Fruit fly (Drosophila melanogaster): ENCODE measurements around the gene CG9839.

The CG9839 gene

dm6 chr3R:8822919-8823318 lies 17.3 kb upstream of the CG9839 start:
- TF ChIP-seq CG17801 (GFP tag; optimal IDR thresholded peaks at IDR 0.05; ENCODE audit: partially characterized antibody), result no peak

- TF ChIP-seq CG17801 (GFP tag; optimal IDR thresholded peaks at IDR 0.05; ENCODE audit: partially characterized antibody), result no peak
Observed at dm6 chr3R:8821623-8822022, 16.0 kb upstream of the CG9839 start, which contains the start of gene CG8369. TSS of gene CG8369 (plus strand) at chr3R:8822008.

DNA sequence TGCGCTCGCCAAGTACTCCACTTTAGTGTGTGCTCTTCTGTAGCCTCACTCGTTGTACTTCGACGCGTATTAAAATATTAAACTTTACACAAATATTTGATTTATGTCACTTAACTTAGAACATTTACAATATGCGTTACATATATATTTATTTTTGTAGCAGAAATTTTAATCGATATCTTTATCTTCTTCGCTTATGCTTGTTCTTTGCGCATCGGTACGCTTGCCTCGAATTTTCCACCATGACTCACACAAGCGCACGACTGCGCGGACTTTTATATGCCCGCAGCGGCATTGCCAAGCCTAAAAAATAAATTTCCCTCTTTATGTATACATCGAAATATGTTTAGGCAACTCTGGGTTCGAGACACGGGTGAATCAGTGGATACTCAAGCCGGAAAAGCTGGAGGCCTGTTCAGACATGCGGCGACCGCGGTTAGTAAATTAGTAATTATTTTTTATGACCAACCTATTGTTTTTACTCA lies 14.9 kb upstream of the CG9839 start, which contains the start of gene aqz:
Gene aqz, minus strand, starts transcription at position 255 of the 485 bp plus-strand sequence.
- peak; percentile 67 for TF ChIP-seq CG17801 (GFP tag; optimal IDR thresholded peaks at IDR 0.05; ENCODE audit: partially characterized antibody)

- no peak for TF ChIP-seq CG17801 (GFP tag; optimal IDR thresholded peaks at IDR 0.05; ENCODE audit: partially characterized antibody)
Observed at dm6 chr3R:8819551-8820057, 14.0 kb upstream of the CG9839 start.

DNA sequence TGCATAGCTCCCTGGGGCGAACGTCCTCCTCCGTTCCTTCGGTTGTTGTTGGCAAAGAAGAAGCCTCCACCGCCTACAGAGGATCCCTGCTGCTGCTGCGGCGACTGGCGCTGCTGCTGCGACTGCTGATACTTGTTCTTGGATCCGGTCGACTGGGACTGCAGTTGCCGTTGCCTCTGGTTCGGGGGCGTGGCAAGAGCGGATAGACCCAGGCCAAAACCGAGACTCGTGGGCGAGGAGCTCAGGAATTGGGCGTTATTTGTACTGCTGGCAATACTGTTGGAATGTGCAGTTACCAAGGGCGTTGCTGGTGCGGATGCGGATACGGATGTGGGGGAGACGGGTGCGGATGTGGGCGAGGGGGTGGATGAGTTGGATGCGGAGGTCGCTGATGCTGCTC lies 12.6 kb upstream of the CG9839 start:
- no peak for TF ChIP-seq CG17801 (GFP tag; optimal IDR thresholded peaks at IDR 0.05; ENCODE audit: partially characterized antibody)

DNA sequence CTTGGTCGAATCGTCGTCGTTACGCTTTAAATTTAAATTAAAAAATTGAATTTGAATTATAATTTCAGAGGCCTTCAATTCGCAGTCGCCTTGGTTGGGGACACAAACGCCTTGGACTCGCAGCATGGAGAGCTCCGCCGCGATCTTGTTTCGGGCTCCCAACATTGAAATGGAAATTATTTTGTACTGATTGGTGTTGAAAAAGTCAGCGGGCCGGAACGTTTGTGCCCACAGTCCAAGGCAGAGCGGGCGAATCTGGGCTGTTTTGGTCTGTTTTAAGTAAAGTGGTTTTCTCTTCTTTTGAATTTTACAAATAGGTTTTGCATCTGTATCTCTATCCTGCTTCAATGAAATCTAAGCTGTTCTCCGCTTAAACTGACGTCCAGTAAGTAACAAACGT lies 9.5 kb upstream of the CG9839 start:
- no peak for TF ChIP-seq CG17801 (GFP tag; optimal IDR thresholded peaks at IDR 0.05; ENCODE audit: partially characterized antibody)

dm6 chr3R:8814029-8814647 lies 8.5 kb upstream of the CG9839 start:
- no peak for TF ChIP-seq CG17801 (GFP tag; optimal IDR thresholded peaks at IDR 0.05; ENCODE audit: partially characterized antibody)

dm6 chr3R:8813164-8813629 lies 7.6 kb upstream of the CG9839 start, which contains the start of gene CG9837:
TSS of gene CG9837 (minus strand) at chr3R:8813579.
- no peak for TF ChIP-seq CG17801 (GFP tag; optimal IDR thresholded peaks at IDR 0.05; ENCODE audit: partially characterized antibody)

dm6 chr3R:8812342-8812966 lies 6.9 kb upstream of the CG9839 start:
- no peak for TF ChIP-seq CG17801 (GFP tag; optimal IDR thresholded peaks at IDR 0.05; ENCODE audit: partially characterized antibody)

DNA sequence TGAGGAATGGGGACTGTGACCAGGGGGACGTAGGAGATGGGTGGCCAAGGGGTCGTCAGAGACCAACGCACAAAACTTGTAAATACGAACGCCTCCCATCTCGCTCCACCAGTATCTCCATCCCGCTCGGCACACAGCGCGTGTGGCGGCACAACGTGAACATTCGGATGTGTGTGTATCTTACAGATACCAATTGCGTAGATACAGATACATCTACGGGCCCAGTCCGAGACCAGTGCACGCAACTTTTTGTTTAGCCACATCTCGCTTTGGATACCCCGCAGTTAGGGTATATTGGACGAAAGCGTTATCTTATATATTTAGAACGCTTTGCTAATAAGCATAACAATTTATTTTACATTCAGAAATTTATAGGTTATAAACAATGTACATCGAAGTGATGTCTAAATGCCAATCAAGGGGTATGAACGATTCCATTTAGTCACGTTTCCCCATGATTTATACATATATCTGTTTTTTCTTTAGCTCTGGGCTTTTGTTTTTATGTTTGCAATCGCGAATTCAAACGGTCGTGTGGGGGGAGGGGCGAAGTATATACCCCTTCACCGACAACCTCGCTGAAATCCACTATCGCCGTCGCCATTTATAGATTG lies 5.8 kb upstream of the CG9839 start:
- peak; percentile 73 for TF ChIP-seq CG17801 (GFP tag; optimal IDR thresholded peaks at IDR 0.05; ENCODE audit: partially characterized antibody)

DNA sequence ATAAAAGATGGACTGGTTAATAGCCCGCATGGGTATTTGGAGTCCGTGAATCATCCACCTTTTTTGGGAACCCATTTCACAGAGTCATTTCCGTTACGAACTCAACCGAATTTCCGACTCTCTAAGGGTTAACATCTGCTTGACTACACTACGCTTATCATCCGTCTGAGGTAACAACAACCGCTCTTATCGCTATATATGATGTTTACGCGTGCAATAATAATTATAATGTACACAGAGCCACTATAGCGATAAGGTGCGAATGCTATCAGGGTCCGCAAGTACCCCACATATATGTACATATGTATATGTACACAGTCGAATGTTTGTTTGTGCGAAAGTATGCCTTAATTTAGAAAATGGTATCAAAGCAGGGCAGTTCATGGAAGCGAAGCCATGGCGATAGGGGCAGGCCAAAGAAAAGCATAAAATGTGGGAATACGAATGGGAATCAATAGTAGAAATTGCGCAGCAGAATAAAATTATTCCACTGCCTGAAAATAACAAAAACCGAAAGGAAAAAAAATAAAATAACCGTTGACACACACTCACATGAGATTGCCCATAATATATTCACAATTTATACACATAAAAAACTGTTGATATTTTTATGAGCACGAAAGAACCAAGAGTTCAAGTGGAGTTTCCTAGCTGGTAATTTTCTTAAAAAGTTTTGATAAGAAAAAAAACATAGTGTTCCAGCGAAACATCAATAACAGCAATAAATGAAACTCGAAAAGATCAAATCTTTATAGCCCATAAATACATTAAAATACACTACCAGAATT lies 5.0 kb upstream of the CG9839 start:
- TF ChIP-seq CG17801 (GFP tag; optimal IDR thresholded peaks at IDR 0.05; ENCODE audit: partially characterized antibody), result peak; percentile 72

DNA sequence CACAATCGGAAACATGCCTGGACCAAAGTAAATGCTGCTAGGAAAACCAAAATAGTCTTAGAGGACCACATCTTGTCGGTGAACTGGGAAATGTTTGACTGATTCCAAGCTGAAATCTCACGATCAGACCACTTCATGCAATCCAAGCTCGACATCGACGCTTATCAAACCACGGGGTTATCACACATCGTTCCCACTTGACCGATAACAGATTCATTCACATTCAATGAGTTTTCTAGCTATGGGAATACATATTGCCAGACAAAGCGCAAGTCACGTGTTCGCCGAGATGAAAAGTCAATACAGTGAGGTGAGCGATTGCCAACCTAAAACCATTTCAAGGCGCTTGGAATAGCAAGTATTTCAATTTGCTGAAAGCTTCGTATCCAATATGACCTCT lies 4.1 kb upstream of the CG9839 start:
- no peak for TF ChIP-seq CG17801 (GFP tag; optimal IDR thresholded peaks at IDR 0.05; ENCODE audit: partially characterized antibody)

- no peak for TF ChIP-seq CG17801 (GFP tag; optimal IDR thresholded peaks at IDR 0.05; ENCODE audit: partially characterized antibody)
Observed at dm6 chr3R:8808518-8808921, 2.9 kb upstream of the CG9839 start.

dm6 chr3R:8807831-8808517 lies 2.4 kb upstream of the CG9839 start:
- TF ChIP-seq CG17801 (GFP tag; optimal IDR thresholded peaks at IDR 0.05; ENCODE audit: partially characterized antibody), result no peak
